Worm (Caenorhabditis elegans): ENCODE data around the gene ZK105.12.

ZK105.12 gene

DNA sequence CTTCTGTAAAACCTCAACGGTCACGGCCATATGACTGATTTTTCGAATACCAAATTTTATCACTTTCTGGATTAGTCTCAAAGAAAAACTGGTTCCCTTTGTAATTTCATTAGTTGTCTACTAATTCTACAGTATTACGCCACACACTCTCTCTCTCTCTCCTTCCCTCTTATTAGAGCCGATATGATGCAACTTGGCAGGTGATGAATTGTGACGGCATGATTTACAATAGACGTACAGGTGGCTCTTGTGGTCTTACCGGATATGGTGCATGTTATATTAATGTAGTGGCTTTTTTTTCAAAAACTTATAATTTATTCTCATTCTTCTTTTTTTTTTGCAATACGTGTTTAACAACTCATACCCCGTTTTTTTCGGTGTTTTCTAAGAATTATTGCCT, 26.0 kb upstream of the ZK105.12 start:
- TF ChIP-seq hlh-6 (tag; optimal IDR thresholded peaks at IDR 0.05) (no peak), sdc-2 (tag; optimal IDR thresholded peaks at IDR 0.05) (no peak), madf-2 (tag; optimal IDR thresholded peaks at IDR 0.05) (no peak), ceh-31 (tag; optimal IDR thresholded peaks at IDR 0.05) (no peak), ceh-19 (GFP tag; optimal IDR thresholded peaks at IDR 0.05) (no peak), nhr-232 (tag; optimal IDR thresholded peaks at IDR 0.05) (no peak), tbx-7 (tag; optimal IDR thresholded peaks at IDR 0.05) (no peak), elt-4 (tag; optimal IDR thresholded peaks at IDR 0.05) (no peak), mec-3 (tag; optimal IDR thresholded peaks at IDR 0.05; ENCODE audit: borderline replicate concordance) (no peak), ceh-18 (tag; optimal IDR thresholded peaks at IDR 0.05) (no peak), pat-9 (tag; optimal IDR thresholded peaks at IDR 0.05) (no peak), dve-1 (tag; optimal IDR thresholded peaks at IDR 0.05) (no peak), elt-2 (tag; optimal IDR thresholded peaks at IDR 0.05) (no peak), pax-1 (tag; optimal IDR thresholded peaks at IDR 0.05) (no peak), K02D7.2 (tag; optimal IDR thresholded peaks at IDR 0.05) (no peak), sox-4 (tag; optimal IDR thresholded peaks at IDR 0.05) (no peak), hlh-30 (tag; optimal IDR thresholded peaks at IDR 0.05; ENCODE audit: insufficient read depth) (no peak)

DNA sequence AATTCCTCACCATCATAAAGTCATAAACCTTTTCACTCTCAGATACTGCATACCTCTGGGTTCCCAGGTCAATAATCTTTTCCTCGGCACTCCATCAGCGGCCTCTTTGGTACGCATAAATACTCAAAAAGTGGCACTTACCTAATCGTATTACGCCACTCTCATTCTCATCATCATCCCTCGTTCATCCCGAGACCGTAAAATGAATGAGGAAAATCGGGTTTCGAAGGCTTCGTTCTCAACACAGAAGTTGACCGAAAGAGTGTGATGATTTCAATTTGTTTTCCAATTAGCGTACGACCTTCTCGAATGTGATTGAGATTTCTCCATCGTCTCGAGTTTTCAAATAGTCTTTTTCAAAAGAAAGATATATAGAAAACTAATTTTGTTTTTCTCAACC, 24.0 kb upstream of the ZK105.12 start:
- TF ChIP-seq ceh-18 (tag; optimal IDR thresholded peaks at IDR 0.05) (no peak), tbx-2 (tag; optimal IDR thresholded peaks at IDR 0.05) (no peak), ref-2 (tag; optimal IDR thresholded peaks at IDR 0.05) (no peak), pqm-1 (tag; optimal IDR thresholded peaks at IDR 0.05) (no peak), hlh-15 (tag; optimal IDR thresholded peaks at IDR 0.05) (no peak), F13H6.1 (tag; optimal IDR thresholded peaks at IDR 0.05) (no peak), K02D7.2 (tag; optimal IDR thresholded peaks at IDR 0.05) (no peak), pag-3 (tag; optimal IDR thresholded peaks at IDR 0.05; ENCODE audit: borderline replicate concordance) (no peak), nfya-1 (tag; optimal IDR thresholded peaks at IDR 0.05) (no peak), zip-5 (tag; optimal IDR thresholded peaks at IDR 0.05) (no peak), pha-4 (tag; optimal IDR thresholded peaks at IDR 0.05) (no peak), sox-4 (tag; optimal IDR thresholded peaks at IDR 0.05) (no peak), npax-4 (tag; optimal IDR thresholded peaks at IDR 0.05) (no peak), eyg-1 (tag; optimal IDR thresholded peaks at IDR 0.05) (no peak), ceh-24 (tag; optimal IDR thresholded peaks at IDR 0.05) (no peak), mec-3 (tag; optimal IDR thresholded peaks at IDR 0.05; ENCODE audit: borderline replicate concordance) (no peak), syd-9 (tag; optimal IDR thresholded peaks at IDR 0.05) (no peak)

ce11 chrV:7737710-7738109, 21.8 kb upstream of the ZK105.12 start, which contains the start of gene srr-9:
srr-9 (plus strand) TSS chrV:7738010.
- TF ChIP-seq K02D7.2 (tag; optimal IDR thresholded peaks at IDR 0.05) (no peak), ceh-19 (GFP tag; optimal IDR thresholded peaks at IDR 0.05) (no peak), fax-1 (tag; optimal IDR thresholded peaks at IDR 0.05) (no peak), ceh-48 (tag; optimal IDR thresholded peaks at IDR 0.05) (no peak), pros-1 (tag; optimal IDR thresholded peaks at IDR 0.05) (no peak), hlh-30 (tag; optimal IDR thresholded peaks at IDR 0.05; ENCODE audit: insufficient read depth) (no peak), tbx-2 (tag; optimal IDR thresholded peaks at IDR 0.05) (no peak), fkh-10 (GFP tag; optimal IDR thresholded peaks at IDR 0.05) (no peak), ceh-22 (tag; optimal IDR thresholded peaks at IDR 0.05) (no peak), nfya-1 (tag; optimal IDR thresholded peaks at IDR 0.05) (no peak), pha-2 (tag; optimal IDR thresholded peaks at IDR 0.05) (no peak), madf-2 (tag; optimal IDR thresholded peaks at IDR 0.05) (no peak), unc-55 (GFP tag; optimal IDR thresholded peaks at IDR 0.05) (no peak), K09A11.1 (tag; optimal IDR thresholded peaks at IDR 0.05; ENCODE audit: insufficient read depth) (no peak), pag-3 (tag; optimal IDR thresholded peaks at IDR 0.05; ENCODE audit: borderline replicate concordance) (no peak)

DNA sequence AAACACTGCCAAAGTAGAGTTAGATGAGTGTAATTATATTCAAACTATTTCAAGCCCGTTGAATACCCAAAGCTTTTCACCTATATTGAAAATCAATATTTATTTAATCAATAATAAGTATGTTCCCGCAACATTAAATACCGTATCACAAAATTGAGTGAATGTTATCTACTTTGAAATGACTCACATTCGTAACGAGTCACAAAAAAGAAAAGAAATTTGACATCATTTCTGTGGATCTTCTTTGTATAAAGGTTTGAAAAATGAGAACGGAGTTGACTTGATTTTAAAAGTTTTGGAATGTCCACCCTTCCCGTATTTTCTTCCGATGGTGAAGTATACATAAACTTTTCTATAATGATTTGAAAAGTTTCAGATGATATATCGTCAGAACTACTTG, 19.4 kb upstream of the ZK105.12 start, which contains the start of gene srr-10:
TSS of gene srr-10 (plus strand) at position 301 of the 400 bp plus-strand sequence.
- TF ChIP-seq che-1 (tag; optimal IDR thresholded peaks at IDR 0.05): no peak
- no peak for TF ChIP-seq ttx-3 (tag; optimal IDR thresholded peaks at IDR 0.05)
- TF ChIP-seq unc-3 (GFP tag; conservative IDR thresholded peaks at IDR 0.05): no peak
- TF ChIP-seq unc-3 (tag; optimal IDR thresholded peaks at IDR 0.05): no peak
- no peak for TF ChIP-seq elt-2 (tag; optimal IDR thresholded peaks at IDR 0.05)
- TF ChIP-seq pat-9 (tag; optimal IDR thresholded peaks at IDR 0.05): no peak
- no peak for TF ChIP-seq nhr-11 (tag; optimal IDR thresholded peaks at IDR 0.05)

Measured in whole organism, late embryonic.